Worm (Caenorhabditis elegans) whole organism, early embryonic: ENCODE data around the gene srh-38.

Experiments
- B0310.2 ChIP-seq: sonication (generic microtip); optimal IDR thresholded peaks from 2 replicates; lab custom pipeline; 2016; ENCODE audit warnings: mild to moderate bottlenecking, missing genetic modification characterization, missing compliant biosample characterization
- F13C5.2 ChIP-seq: sonication (generic microtip); optimal IDR thresholded peaks from 2 replicates; lab custom pipeline; 2017; ENCODE audit warnings: mild to moderate bottlenecking, missing genetic modification characterization, inconsistent platforms, missing compliant biosample characterization
- hmg-4 ChIP-seq: fragments of 200-800 bp; sonication (Bioruptor generic); optimal IDR thresholded peaks from 2 replicates; lab custom pipeline; 2018; ENCODE audit warnings: mild to moderate bottlenecking, missing genetic modification characterization, missing compliant biosample characterization
- hnd-1 ChIP-seq: sonication (generic microtip); optimal IDR thresholded peaks from 2 replicates; lab custom pipeline; 2016; ENCODE audit warnings: missing genetic modification characterization, missing compliant biosample characterization
- tbx-11 ChIP-seq: fragments of 200-800 bp; sonication (Bioruptor generic); IDR thresholded peaks from 2 replicates; pipeline ENCODE4 v1.3.6; 2022; ENCODE audit warnings: missing genetic modification characterization, missing compliant biosample characterization

DNA sequence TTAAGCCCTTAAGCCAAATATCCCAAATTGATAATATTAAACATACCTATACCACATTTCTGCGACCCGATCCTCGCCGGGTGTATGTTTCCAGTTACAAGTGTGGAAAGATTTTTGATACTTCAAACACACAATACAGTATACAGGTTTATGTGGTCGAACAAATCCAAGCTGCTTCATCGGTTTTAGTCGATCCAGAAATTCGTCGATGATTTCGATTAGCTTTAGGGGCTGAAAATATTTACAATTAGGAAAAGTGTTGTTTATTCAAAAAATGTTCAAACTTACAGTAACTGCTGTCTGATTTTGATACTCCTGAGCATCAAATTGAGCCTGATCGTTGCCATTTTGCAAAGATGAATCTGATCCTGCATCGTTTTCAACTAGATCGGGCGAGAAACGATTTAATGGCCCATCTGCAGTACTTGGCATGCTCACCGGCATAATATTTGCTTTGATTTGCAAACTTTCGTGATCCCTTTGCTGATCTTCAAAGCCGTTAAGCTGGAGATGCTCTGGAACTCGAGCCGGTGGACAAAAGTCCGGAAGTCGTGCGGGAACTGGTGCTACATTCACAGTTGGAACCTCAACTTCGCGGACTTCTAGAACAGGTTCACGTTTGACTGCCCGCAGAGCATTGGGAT lies 46.2 kb downstream of the srh-38 start:
- no peak for TF ChIP-seq F13C5.2 (tag; lab: Kevin White, UChicago)
- no peak for TF ChIP-seq tbx-11
- no peak for TF ChIP-seq B0310.2 (tag; lab: Kevin White, UChicago)
- no peak for TF ChIP-seq hnd-1
- TF ChIP-seq hmg-4 (GFP tag; lab: Kevin White, UChicago): no peak
